Fruit fly (Drosophila melanogaster): ENCODE measurements around the gene CG12984.

Gene CG12984

dm6 chr3L:21024965-21025833 lies 33.7 kb downstream of the CG12984 start (continued):
- TF ChIP-seq lola (GFP tag; optimal IDR thresholded peaks at IDR 0.05) (no peak), Xrp1 (GFP tag; IDR thresholded peaks at IDR 0.05) (no peak), CG15696 (tag; optimal IDR thresholded peaks at IDR 0.05) (peak; percentile 11), unc-4 (GFP tag; IDR thresholded peaks at IDR 0.05; ENCODE audit: partially characterized antibody) (no peak), Jarid2 (GFP tag; optimal IDR thresholded peaks at IDR 0.05) (no peak), CG33213 (GFP tag; optimal IDR thresholded peaks at IDR 0.05) (no peak), CG8924 (tag; optimal IDR thresholded peaks at IDR 0.05) (peak; percentile 71), chm (GFP tag; IDR thresholded peaks at IDR 0.05) (no peak), grn (GFP tag; optimal IDR thresholded peaks at IDR 0.05) (peak; percentile 19), CG8944 (GFP tag; optimal IDR thresholded peaks at IDR 0.05) (no peak), ara (GFP tag; IDR thresholded peaks at IDR 0.05) (peak; percentile 9; the same call in 1 of the 2 replicates), p53 (GFP tag; optimal IDR thresholded peaks at IDR 0.05) (no peak), CG12104 (GFP tag; optimal IDR thresholded peaks at IDR 0.05) (no peak), CG13424 (tag; optimal IDR thresholded peaks at IDR 0.05) (no peak), HHEX (GFP tag; optimal IDR thresholded peaks at IDR 0.05) (no peak), ab (GFP tag; optimal IDR thresholded peaks at IDR 0.05) (no peak), CG5953 (GFP tag; IDR thresholded peaks at IDR 0.05) (no peak), z (GFP tag; IDR thresholded peaks at IDR 0.05) (peak; percentile 59; the same call in 2 of the 3 replicates), CG17385 (GFP tag; optimal IDR thresholded peaks at IDR 0.05) (no peak), Ets97D (GFP tag; optimal IDR thresholded peaks at IDR 0.05) (no peak), Deaf1 (tag; optimal IDR thresholded peaks at IDR 0.05) (peak; percentile 0), az2 (GFP tag; optimal IDR thresholded peaks at IDR 0.05) (no peak), wdn (GFP tag; IDR thresholded peaks at IDR 0.05) (no peak), amos (GFP tag; IDR thresholded peaks at IDR 0.05; ENCODE audit: partially characterized antibody) (no peak), Side (GFP tag; optimal IDR thresholded peaks at IDR 0.05) (no peak), CG6791 (GFP tag; IDR thresholded peaks at IDR 0.05; ENCODE audit: partially characterized antibody) (no peak), CG11085 (GFP tag; IDR thresholded peaks at IDR 0.05) (no peak), CG12155 (GFP tag; optimal IDR thresholded peaks at IDR 0.05) (peak; percentile 21), sqz (GFP tag; optimal IDR thresholded peaks at IDR 0.05) (peak; percentile 16), CG10565 (GFP tag; optimal IDR thresholded peaks at IDR 0.05) (no peak), ap (GFP tag; IDR thresholded peaks at IDR 0.05) (no peak), CG7556 (GFP tag; optimal IDR thresholded peaks at IDR 0.05) (no peak), odd (GFP tag; optimal IDR thresholded peaks at IDR 0.05) (no peak), CG2678 (tag; optimal IDR thresholded peaks at IDR 0.05) (peak; percentile 36), eyg (GFP tag; optimal IDR thresholded peaks at IDR 0.05) (no peak), dysf (GFP tag; IDR thresholded peaks at IDR 0.05) (no peak), Hsf (GFP tag; optimal IDR thresholded peaks at IDR 0.05) (no peak), Neu2 (GFP tag; optimal IDR thresholded peaks at IDR 0.05; ENCODE audit: borderline replicate concordance) (no peak), Fer1 (GFP tag; optimal IDR thresholded peaks at IDR 0.05) (peak; percentile 6), nerfin-2 (GFP tag; IDR thresholded peaks at IDR 0.05; ENCODE audit: partially characterized antibody) (no peak), CG32767 (GFP tag; IDR thresholded peaks at IDR 0.05) (0 out of 2 replicates have a peak, but pooled peaks have one; percentile 37), CG4617 (GFP tag; optimal IDR thresholded peaks at IDR 0.05; ENCODE audit: borderline replicate concordance) (no peak), usp (GFP tag; optimal IDR thresholded peaks at IDR 0.05) (no peak), CG3407 (GFP tag; optimal IDR thresholded peaks at IDR 0.05) (no peak), onecut (GFP tag; IDR thresholded peaks at IDR 0.05) (peak; percentile 73), D (optimal IDR thresholded peaks at IDR 0.05) (no peak), D (GFP tag; optimal IDR thresholded peaks at IDR 0.05) (no peak), CG6683 (GFP tag; optimal IDR thresholded peaks at IDR 0.05) (no peak), PHDP (tag; optimal IDR thresholded peaks at IDR 0.05) (no peak)
